Worm (Caenorhabditis elegans) whole organism, L1 larva: Measurements from ENCODE around the gene msp-142.

Source experiments
- C16A3.4 ChIP-seq: fragments of 150-350 bp; optimal IDR thresholded peaks from 2 replicates; lab custom pipeline; 2014; ENCODE audit warnings: missing biosample characterization, missing genetic modification characterization
- C34B4.2 ChIP-seq: sonication (generic microtip); optimal IDR thresholded peaks from 2 replicates; lab custom pipeline; 2017; ENCODE audit warnings: mild to moderate bottlenecking, missing genetic modification characterization, missing compliant biosample characterization
- alr-1 ChIP-seq: fragments of 200-800 bp; sonication (Bioruptor generic); optimal IDR thresholded peaks from 2 replicates; lab custom pipeline; 2018; ENCODE audit warnings: borderline replicate concordance, mild to moderate bottlenecking, missing genetic modification characterization, missing compliant biosample characterization
- aly-2 ChIP-seq: fragments of 150-350 bp; optimal IDR thresholded peaks from 2 replicates; lab custom pipeline; 2014; ENCODE audit warnings: missing biosample characterization, missing genetic modification characterization
- ama-1 ChIP-seq: fragments of 150-350 bp; optimal IDR thresholded peaks from 2 replicates; lab custom pipeline; 2014
- ceh-8 ChIP-seq: fragments of 200-800 bp; sonication (Bioruptor generic); optimal IDR thresholded peaks from 2 replicates; lab custom pipeline; 2018; ENCODE audit warnings: mild to moderate bottlenecking, missing genetic modification characterization, moderate library complexity, missing compliant biosample characterization
- ceh-82 ChIP-seq, 3 experiments: fragments of 150-350 bp in 1 of 3; sonication (generic microtip) in 2 of 3; optimal IDR thresholded peaks; 2 replicates each; lab custom pipeline; 2014 to 2017; ENCODE audit warnings: missing biosample characterization in 3 of 3, missing genetic modification characterization in 3 of 3
- ces-1 ChIP-seq: fragments of 150-350 bp; optimal IDR thresholded peaks from 2 replicates; lab custom pipeline; 2014; ENCODE audit warnings: missing biosample characterization, missing genetic modification reagents, missing genetic modification characterization
- dpl-1 ChIP-seq, 3 experiments: fragments of 150-350 bp in 2 of 3; sonication (generic microtip) in 1 of 3; optimal IDR thresholded peaks; 2 replicates each; lab custom pipeline; 2014 to 2017; ENCODE audit warnings: missing biosample characterization in 3 of 3, missing genetic modification characterization in 3 of 3, missing genetic modification reagents in 3 of 3
- dsc-1 ChIP-seq: sonication (generic microtip); optimal IDR thresholded peaks from 2 replicates; lab custom pipeline; 2016; ENCODE audit warnings: mild to moderate bottlenecking, missing genetic modification characterization, missing compliant biosample characterization
- efl-1 ChIP-seq, 4 experiments: fragments of 150-350 bp; optimal IDR thresholded peaks in 3 of 4; peaks in 1 of 4; 1 replicate in 1 of 4; 2 replicates in 3 of 4; lab custom pipeline; 2014; ENCODE audit warnings: missing biosample characterization in 2 of 4, missing genetic modification characterization in 2 of 4, missing genetic modification reagents in 2 of 4
- egl-13 ChIP-seq: sonication (generic microtip); optimal IDR thresholded peaks from 2 replicates; lab custom pipeline; 2016; ENCODE audit warnings: missing genotype, missing genetic modification reagents, missing genetic modification characterization, missing compliant biosample characterization
- elt-2 ChIP-seq: sonication (generic microtip); optimal IDR thresholded peaks from 2 replicates; lab custom pipeline; 2016; ENCODE audit warnings: missing genetic modification characterization, mild to moderate bottlenecking, inconsistent platforms, missing compliant biosample characterization, missing genetic modification reagents
- ets-5 ChIP-seq: fragments of 200-800 bp; sonication (Bioruptor generic); IDR thresholded peaks from 2 replicates; pipeline ENCODE4 v1.3.6; 2022; ENCODE audit warnings: missing genetic modification characterization, missing compliant biosample characterization
- fkh-8 ChIP-seq: sonication (generic microtip); optimal IDR thresholded peaks from 2 replicates; lab custom pipeline; 2016; ENCODE audit warnings: mild to moderate bottlenecking, missing genetic modification characterization, missing compliant biosample characterization
- grh-1 ChIP-seq: fragments of 200-800 bp; sonication (Bioruptor generic); IDR thresholded peaks from 2 replicates; pipeline ENCODE4 v1.3.6; 2022; ENCODE audit warnings: missing genetic modification reagents, missing genetic modification characterization, missing compliant biosample characterization
- hlh-4 ChIP-seq: sonication (generic microtip); optimal IDR thresholded peaks from 2 replicates; lab custom pipeline; 2016; ENCODE audit warnings: mild to moderate bottlenecking, missing genetic modification characterization, missing compliant biosample characterization
- isw-1 ChIP-seq: fragments of 200-800 bp; sonication (Bioruptor generic); IDR thresholded peaks from 2 replicates; pipeline ENCODE4 v1.3.6; 2022; ENCODE audit warnings: missing genetic modification characterization, missing compliant biosample characterization
- jun-1 ChIP-seq: fragments of 150-350 bp; optimal IDR thresholded peaks from 2 replicates; lab custom pipeline; 2014; ENCODE audit warnings: missing biosample characterization, missing genetic modification reagents, missing genetic modification characterization
- lin-13 ChIP-seq: fragments of 150-350 bp; optimal IDR thresholded peaks from 2 replicates; lab custom pipeline; 2014; ENCODE audit warnings: missing biosample characterization, missing genetic modification reagents, missing genetic modification characterization
- lin-14 ChIP-seq: fragments of 200-800 bp; sonication (Bioruptor generic); optimal IDR thresholded peaks from 2 replicates; lab custom pipeline; 2018; ENCODE audit warnings: mild to moderate bottlenecking, missing genetic modification characterization, moderate library complexity, missing compliant biosample characterization
- lin-35 ChIP-seq, 2 experiments: fragments of 150-350 bp; optimal IDR thresholded peaks; 2 replicates each; lab custom pipeline; 2014; ENCODE audit warnings: missing biosample characterization in 2 of 2, missing genetic modification characterization in 2 of 2, missing genetic modification reagents in 2 of 2
- lsy-2 ChIP-seq, 2 experiments: fragments of 150-350 bp; optimal IDR thresholded peaks; 2 replicates each; lab custom pipeline; 2014; ENCODE audit warnings: missing biosample characterization in 2 of 2, missing genetic modification characterization in 2 of 2
- mdl-1 ChIP-seq, 2 experiments: fragments of 150-350 bp; optimal IDR thresholded peaks; 2 replicates each; lab custom pipeline; 2014 to 2017; ENCODE audit warnings: missing biosample characterization in 2 of 2, missing genetic modification characterization in 2 of 2, inconsistent platforms in 1 of 2
- mep-1 ChIP-seq: fragments of 150-350 bp; optimal IDR thresholded peaks from 2 replicates; lab custom pipeline; 2014; ENCODE audit warnings: missing biosample characterization, missing genetic modification characterization
- nhr-19 ChIP-seq: fragments of 200-800 bp; sonication (Bioruptor generic); conservative IDR thresholded peaks from 2 replicates; pipeline ENCODE4 v1.3.6; 2022; ENCODE audit warnings: missing genetic modification characterization, missing compliant biosample characterization
- nhr-20 ChIP-seq: sonication (generic microtip); optimal IDR thresholded peaks from 2 replicates; lab custom pipeline; 2016; ENCODE audit warnings: mild to moderate bottlenecking, missing genetic modification characterization, missing compliant biosample characterization
- nhr-47 ChIP-seq: sonication (generic microtip); optimal IDR thresholded peaks from 2 replicates; lab custom pipeline; 2016; ENCODE audit warnings: mild to moderate bottlenecking, missing genetic modification characterization, moderate library complexity, missing compliant biosample characterization
- nhr-76 ChIP-seq: sonication (generic microtip); optimal IDR thresholded peaks from 2 replicates; lab custom pipeline; 2017; ENCODE audit warnings: missing biosample characterization, missing genetic modification characterization
- nhr-85 ChIP-seq: sonication (generic microtip); peaks from one replicate; lab custom pipeline; 2016; ENCODE audit warnings: missing genetic modification characterization, inconsistent platforms, missing compliant biosample characterization
- nhr-90 ChIP-seq: sonication (generic microtip); optimal IDR thresholded peaks from 2 replicates; lab custom pipeline; 2016; ENCODE audit warnings: mild to moderate bottlenecking, missing genetic modification characterization, missing compliant biosample characterization; ENCODE audit not compliant: poor library complexity
- pax-3 ChIP-seq: fragments of 200-800 bp; sonication (Bioruptor generic); optimal IDR thresholded peaks from 2 replicates; lab custom pipeline; 2018; ENCODE audit warnings: mild to moderate bottlenecking, missing genetic modification characterization, moderate library complexity, missing compliant biosample characterization
- rnt-1 ChIP-seq: sonication (generic microtip); optimal IDR thresholded peaks from 2 replicates; lab custom pipeline; 2016; ENCODE audit warnings: mild to moderate bottlenecking, missing genetic modification characterization, moderate library complexity, missing compliant biosample characterization
- skn-1 ChIP-seq: fragments of 150-350 bp; optimal IDR thresholded peaks from 2 replicates; lab custom pipeline; 2014; ENCODE audit warnings: missing biosample characterization, missing genetic modification characterization
- snpc-4 ChIP-seq: fragments of 150-350 bp; optimal IDR thresholded peaks from 2 replicates; lab custom pipeline; 2014; ENCODE audit warnings: missing biosample characterization, missing genetic modification characterization
- snu-23 ChIP-seq: sonication (generic microtip); optimal IDR thresholded peaks from 2 replicates; lab custom pipeline; 2016; ENCODE audit warnings: missing genetic modification characterization, missing compliant biosample characterization
- sup-37 ChIP-seq: fragments of 200-800 bp; sonication (Bioruptor generic); optimal IDR thresholded peaks from 2 replicates; lab custom pipeline; 2018; ENCODE audit warnings: mild to moderate bottlenecking, missing genetic modification characterization, missing compliant biosample characterization
- swsn-7 ChIP-seq: sonication (generic microtip); optimal IDR thresholded peaks from 2 replicates; lab custom pipeline; 2016; ENCODE audit warnings: missing genetic modification characterization, missing compliant biosample characterization
- tbx-2 ChIP-seq: sonication (generic microtip); optimal IDR thresholded peaks from 2 replicates; lab custom pipeline; 2016; ENCODE audit warnings: missing genetic modification characterization, missing compliant biosample characterization
- unc-130 ChIP-seq: fragments of 150-350 bp; optimal IDR thresholded peaks from 2 replicates; lab custom pipeline; 2017; ENCODE audit warnings: missing biosample characterization, missing genetic modification characterization, inconsistent platforms
- unc-62 ChIP-seq: fragments of 150-350 bp; optimal IDR thresholded peaks from 2 replicates; lab custom pipeline; 2014; ENCODE audit warnings: missing biosample characterization, missing genetic modification reagents, missing genetic modification characterization
- unc-86 ChIP-seq: sonication (generic microtip); optimal IDR thresholded peaks from 2 replicates; lab custom pipeline; 2016; ENCODE audit warnings: missing genetic modification characterization, missing compliant biosample characterization
- unc-98 ChIP-seq: fragments of 200-800 bp; sonication (Bioruptor generic); IDR thresholded peaks from 2 replicates; pipeline ENCODE4 v1.3.6; 2022; ENCODE audit warnings: missing genetic modification characterization, missing compliant biosample characterization
- vab-15 ChIP-seq: sonication (generic microtip); optimal IDR thresholded peaks from 2 replicates; lab custom pipeline; 2017; ENCODE audit warnings: missing genotype, mild to moderate bottlenecking, missing genetic modification characterization, missing compliant biosample characterization
- xbp-1 ChIP-seq: sonication (generic microtip); optimal IDR thresholded peaks from 2 replicates; lab custom pipeline; 2016; ENCODE audit warnings: missing genetic modification characterization, missing compliant biosample characterization
- zag-1 ChIP-seq: fragments of 150-350 bp; optimal IDR thresholded peaks from 2 replicates; lab custom pipeline; 2014; ENCODE audit warnings: missing biosample characterization, missing genetic modification characterization
- zip-4 ChIP-seq: fragments of 200-800 bp; sonication (Bioruptor generic); optimal IDR thresholded peaks from 2 replicates; lab custom pipeline; 2018; ENCODE audit warnings: mild to moderate bottlenecking, missing genetic modification characterization, moderate library complexity, missing compliant biosample characterization
- ztf-11 ChIP-seq, 2 experiments: sonication (generic microtip); optimal IDR thresholded peaks; 2 replicates each; lab custom pipeline; 2016 to 2017; ENCODE audit warnings: missing genetic modification characterization in 2 of 2, missing biosample characterization in 1 of 2, missing compliant biosample characterization in 1 of 2
- ztf-4 ChIP-seq: fragments of 150-350 bp; optimal IDR thresholded peaks from 2 replicates; lab custom pipeline; 2014; ENCODE audit warnings: missing biosample characterization, missing genetic modification characterization

msp-142 gene

DNA sequence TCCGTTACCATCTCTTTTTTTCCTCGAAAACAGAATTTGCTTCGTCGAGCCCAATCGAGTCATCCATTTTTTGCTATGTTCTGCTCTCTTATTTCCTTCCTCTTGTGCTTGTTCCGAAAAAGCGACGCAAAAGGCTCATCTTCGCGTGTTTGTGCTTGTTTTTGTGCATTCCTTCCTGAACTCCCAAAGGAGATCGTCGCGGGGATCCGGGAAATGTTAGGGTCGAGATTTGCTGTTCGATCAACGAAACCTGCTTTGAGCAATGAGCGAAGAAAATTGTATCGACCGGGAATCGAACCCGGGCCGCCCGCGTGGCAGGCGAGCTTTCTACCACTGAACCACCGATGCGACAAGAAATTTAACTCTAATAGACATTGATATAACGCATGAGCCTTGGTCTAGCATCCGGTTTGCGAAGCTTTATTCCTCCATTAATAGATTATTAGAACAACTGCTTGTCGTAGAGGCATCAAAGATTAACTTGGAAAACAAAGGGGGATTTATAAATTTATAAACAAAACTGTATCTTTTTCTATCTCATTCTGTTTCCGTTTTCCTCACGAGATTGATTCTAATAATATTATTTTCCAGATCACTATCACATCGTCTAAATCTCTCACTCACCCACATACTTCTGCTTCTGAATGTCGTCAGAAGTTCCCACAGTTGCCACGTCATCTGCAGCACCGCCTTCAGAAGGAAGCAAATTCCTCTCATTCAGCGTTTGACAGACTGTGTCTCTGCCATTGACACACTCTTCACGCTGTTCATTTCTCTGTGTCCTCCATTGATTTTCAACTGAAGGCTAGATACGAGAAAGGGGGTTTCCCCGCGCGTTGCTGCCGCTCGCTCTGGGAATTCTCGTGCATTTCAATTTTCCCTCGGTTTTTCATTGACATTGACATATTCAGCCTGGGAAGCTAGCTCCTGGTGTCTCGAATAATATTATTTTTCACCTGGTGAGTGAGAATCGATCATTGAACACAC, 15.5 kb upstream of the msp-142 start, which contains the start of gene K05F1.6:
Gene K05F1.6 (plus strand): TSS at position 586 of the 987 bp plus-strand sequence.
- peak; percentile 59 for TF ChIP-seq C16A3.4
- TF ChIP-seq unc-86 (tag; lab: Kevin White, UChicago), result peak; percentile 9
- TF ChIP-seq elt-2 (tag; lab: Kevin White, UChicago), result peak; percentile 70
- peak; percentile 52 for TF ChIP-seq mep-1 (tag; lab: Kevin White, UChicago)
- peak; percentile 39 for TF ChIP-seq xbp-1 (tag; lab: Kevin White, UChicago)
- TF ChIP-seq unc-98 (GFP tag; lab: Robert Waterston, UW), result 0 out of 2 replicates have a peak, but pooled peaks have one; percentile 53
- TF ChIP-seq ztf-11 (tag; optimal IDR thresholded peaks at IDR 0.05; lab: Kevin White, UChicago), result peak in 1 of 2 experiments; percentile 36
- peak; percentile 6 to 44 for TF ChIP-seq lin-35 (GFP tag; optimal IDR thresholded peaks at IDR 0.05; lab: Kevin White, UChicago)
- peak in 2 of 3 experiments; percentile 32 for TF ChIP-seq ceh-82 (tag; optimal IDR thresholded peaks at IDR 0.05; lab: Kevin White, UChicago)
- TF ChIP-seq vab-15 (tag; lab: Kevin White, UChicago), result no peak
- no peak for TF ChIP-seq unc-62 (GFP tag; lab: Kevin White, UChicago)
- peak; percentile 15 for TF ChIP-seq ztf-4
- peak; percentile 53 for TF ChIP-seq nhr-85 (tag; lab: Kevin White, UChicago)
- no peak for TF ChIP-seq ama-1 (lab: Kevin White, UChicago)
- TF ChIP-seq nhr-76, result peak; percentile 20
- TF ChIP-seq tbx-2 (tag; lab: Kevin White, UChicago), result peak; percentile 18
- peak; percentile 65 for TF ChIP-seq nhr-90 (tag; lab: Kevin White, UChicago)
- peak; percentile 55 for TF ChIP-seq nhr-20 (tag; lab: Kevin White, UChicago)
- TF ChIP-seq pax-3 (tag; lab: Kevin White, UChicago), result peak; percentile 19
- TF ChIP-seq skn-1 (tag; lab: Kevin White, UChicago), result peak; percentile 11
- peak; percentile 72 for TF ChIP-seq nhr-19 (GFP tag; lab: Robert Waterston, UW)
- no peak for TF ChIP-seq C34B4.2 (tag; lab: Kevin White, UChicago)
- no peak for TF ChIP-seq zag-1 (tag; lab: Kevin White, UChicago)
- peak; percentile 56 for TF ChIP-seq lin-14 (GFP tag; lab: Kevin White, UChicago)
- peak; percentile 20 for TF ChIP-seq snu-23
- TF ChIP-seq lin-13 (GFP tag; lab: Kevin White, UChicago), result peak; percentile 22
- no peak for TF ChIP-seq snpc-4 (tag; lab: Kevin White, UChicago)
- TF ChIP-seq egl-13 (tag; lab: Kevin White, UChicago), result peak; percentile 44
- peak; percentile 1 for TF ChIP-seq jun-1 (tag; lab: Kevin White, UChicago)
- TF ChIP-seq fkh-8 (tag; lab: Kevin White, UChicago), result peak; percentile 41
- peak; percentile 70 for TF ChIP-seq dsc-1 (tag; lab: Kevin White, UChicago)
- peak in 1 of 2 experiments; percentile 52 for TF ChIP-seq lsy-2 (tag; optimal IDR thresholded peaks at IDR 0.05; lab: Kevin White, UChicago)
- TF ChIP-seq aly-2 (tag; lab: Kevin White, UChicago), result no peak
- no peak for TF ChIP-seq ces-1 (GFP tag; lab: Kevin White, UChicago)
- peak in 1 of 3 experiments; percentile 8 for TF ChIP-seq dpl-1 (GFP tag; optimal IDR thresholded peaks at IDR 0.05; lab: Kevin White, UChicago)
- 0 out of 2 replicates have a peak, but pooled peaks have one; percentile 45 for TF ChIP-seq grh-1
- TF ChIP-seq hlh-4 (tag; lab: Kevin White, UChicago), result no peak
- TF ChIP-seq mdl-1 (tag; optimal IDR thresholded peaks at IDR 0.05; lab: Kevin White, UChicago), result peak in 1 of 2 experiments; percentile 58
- peak; percentile 19 for TF ChIP-seq ceh-8 (GFP tag; lab: Kevin White, UChicago)
- no peak for TF ChIP-seq ets-5 (GFP tag; lab: Robert Waterston, UW)
- peak; percentile 19 for TF ChIP-seq zip-4 (GFP tag; lab: Kevin White, UChicago)
- peak; percentile 6 for TF ChIP-seq sup-37 (GFP tag; lab: Kevin White, UChicago)
- TF ChIP-seq swsn-7 (tag; lab: Kevin White, UChicago), result peak; percentile 42
- no peak for TF ChIP-seq alr-1 (tag; lab: Kevin White, UChicago)
- TF ChIP-seq efl-1 (optimal IDR thresholded peaks at IDR 0.05; lab: Kevin White, UChicago), result peak; percentile 40 to 69
- TF ChIP-seq efl-1 (GFP tag; optimal IDR thresholded peaks at IDR 0.05 in 1 of 2; lab: Kevin White, UChicago), result peak in 1 of 2 experiments; percentile 94
- TF ChIP-seq unc-130 (tag; lab: Kevin White, UChicago), result peak; percentile 52
- peak; percentile 73 for TF ChIP-seq nhr-47 (tag; lab: Kevin White, UChicago)
- TF ChIP-seq isw-1, result 0 out of 2 replicates have a peak, but pooled peaks have one; percentile 1
- peak; percentile 78 for TF ChIP-seq rnt-1 (tag; lab: Kevin White, UChicago)
